Fruit fly (Drosophila melanogaster): ENCODE data around the gene Uch.
A peak's percentile ranks its signal among the peaks of the same experiment; 100 is the strongest.

Gene Uch

dm6 chr2L:2220573-2221332 is 6.7 kb upstream of the Uch start, which contains the start of gene papi (continued):
- TF ChIP-seq CG14860 (GFP tag; IDR thresholded peaks at IDR 0.05; ENCODE audit: partially characterized antibody) = no peak
- no peak for TF ChIP-seq MTF-1 (GFP tag; optimal IDR thresholded peaks at IDR 0.05; ENCODE audit: borderline replicate concordance)
- TF ChIP-seq CG4854 (GFP tag; optimal IDR thresholded peaks at IDR 0.05) = no peak
- no peak for TF ChIP-seq Chrac-16 (GFP tag; optimal IDR thresholded peaks at IDR 0.05)
- no peak for TF ChIP-seq CG10366 (GFP tag; IDR thresholded peaks at IDR 0.05)
- peak; percentile 48 for TF ChIP-seq CG8924 (tag; optimal IDR thresholded peaks at IDR 0.05)
- no peak for TF ChIP-seq dysf (GFP tag; IDR thresholded peaks at IDR 0.05)
- TF ChIP-seq CG17361 (GFP tag; IDR thresholded peaks at IDR 0.05) = no peak
- TF ChIP-seq gcm2 (GFP tag; optimal IDR thresholded peaks at IDR 0.05) = no peak
- TF ChIP-seq CG17568 (GFP tag; optimal IDR thresholded peaks at IDR 0.05) = no peak
- TF ChIP-seq CG2712 (tag; optimal IDR thresholded peaks at IDR 0.05) = no peak
- TF ChIP-seq sima (GFP tag; optimal IDR thresholded peaks at IDR 0.05) = no peak
- TF ChIP-seq Optix (GFP tag; IDR thresholded peaks at IDR 0.05) = no peak
- TF ChIP-seq CG9797 (GFP tag; optimal IDR thresholded peaks at IDR 0.05) = peak; percentile 70
- no peak for TF ChIP-seq peb (GFP tag; IDR thresholded peaks at IDR 0.05)
- no peak for TF ChIP-seq CG10654 (GFP tag; optimal IDR thresholded peaks at IDR 0.05)
- no peak for TF ChIP-seq CG7745 (tag; optimal IDR thresholded peaks at IDR 0.05)
- TF ChIP-seq CG18764 (GFP tag; optimal IDR thresholded peaks at IDR 0.05) = no peak
- no peak for TF ChIP-seq CG6683 (GFP tag; optimal IDR thresholded peaks at IDR 0.05)
- no peak for TF ChIP-seq CG10462 (GFP tag; optimal IDR thresholded peaks at IDR 0.05)
- TF ChIP-seq Fer3 (tag; optimal IDR thresholded peaks at IDR 0.05) = no peak
- TF ChIP-seq Ptx1 (GFP tag; IDR thresholded peaks at IDR 0.05) = no peak
- no peak for TF ChIP-seq kay (GFP tag; optimal IDR thresholded peaks at IDR 0.05)
- TF ChIP-seq row (GFP tag; IDR thresholded peaks at IDR 0.05) = no peak
- TF ChIP-seq Gsc (GFP tag; IDR thresholded peaks at IDR 0.05) = no peak
- peak; percentile 43 for TF ChIP-seq abd-A (tag; optimal IDR thresholded peaks at IDR 0.05)
- no peak for TF ChIP-seq Atf6 (GFP tag; IDR thresholded peaks at IDR 0.05)
- no peak for TF ChIP-seq CG1602 (GFP tag; optimal IDR thresholded peaks at IDR 0.05)
- no peak for TF ChIP-seq CG12104 (GFP tag; optimal IDR thresholded peaks at IDR 0.05)
- no peak for TF ChIP-seq Aef1 (GFP tag; IDR thresholded peaks at IDR 0.05)
- TF ChIP-seq CG5953 (GFP tag; IDR thresholded peaks at IDR 0.05) = no peak
- no peak for TF ChIP-seq fd102C (GFP tag; optimal IDR thresholded peaks at IDR 0.05)
- TF ChIP-seq Hey (tag; optimal IDR thresholded peaks at IDR 0.05) = no peak
- no peak for TF ChIP-seq Dbx (GFP tag; IDR thresholded peaks at IDR 0.05)
- peak in 1 of 2 experiments; percentile 14 for TF ChIP-seq crp (GFP tag; optimal IDR thresholded peaks at IDR 0.05)
- TF ChIP-seq nmo (GFP tag; optimal IDR thresholded peaks at IDR 0.05) = no peak
- peak; percentile 26 for TF ChIP-seq Sry-δ (GFP tag; optimal IDR thresholded peaks at IDR 0.05)
- TF ChIP-seq CG17385 (GFP tag; optimal IDR thresholded peaks at IDR 0.05) = peak; percentile 27
- no peak for TF ChIP-seq CG43689 (GFP tag; IDR thresholded peaks at IDR 0.05)
- TF ChIP-seq Sox102F (GFP tag; optimal IDR thresholded peaks at IDR 0.05) = no peak
- TF ChIP-seq CG6791 (GFP tag; IDR thresholded peaks at IDR 0.05; ENCODE audit: partially characterized antibody) = 0 out of 3 replicates have a peak, but pooled peaks have one; percentile 21
- no peak for TF ChIP-seq CG17912 (GFP tag; optimal IDR thresholded peaks at IDR 0.05)
- no peak for TF ChIP-seq CG12071 (GFP tag; optimal IDR thresholded peaks at IDR 0.05)
- TF ChIP-seq Side (GFP tag; optimal IDR thresholded peaks at IDR 0.05) = peak; percentile 23
- no peak for TF ChIP-seq Ada2b (GFP tag; IDR thresholded peaks at IDR 0.05)
- TF ChIP-seq wor (GFP tag; IDR thresholded peaks at IDR 0.05) = no peak
- no peak for TF ChIP-seq CG17802 (tag; optimal IDR thresholded peaks at IDR 0.05)
- peak; percentile 46 for TF ChIP-seq stwl (tag; optimal IDR thresholded peaks at IDR 0.05)
- peak; percentile 68 for TF ChIP-seq CG14710 (tag; optimal IDR thresholded peaks at IDR 0.05)
- TF ChIP-seq bowl (GFP tag; IDR thresholded peaks at IDR 0.05) = no peak
